Worm (Caenorhabditis elegans) whole organism, late embryonic: ENCODE measurements around the gene F07C3.2.

Source experiments
- F13H6.1 ChIP-seq: sonication (generic microtip); optimal IDR thresholded peaks from 2 replicates; lab custom pipeline; 2016; ENCODE audit warnings: missing genetic modification characterization, missing compliant biosample characterization
- ama-1 ChIP-seq: fragments of 150-350 bp; optimal IDR thresholded peaks from 2 replicates; lab custom pipeline; 2014
- fkh-10 ChIP-seq: fragments of 150-350 bp; optimal IDR thresholded peaks from 2 replicates; lab custom pipeline; 2014; ENCODE audit warnings: missing biosample characterization, missing genetic modification reagents, missing genetic modification characterization
- lim-6 ChIP-seq: sonication (generic microtip); optimal IDR thresholded peaks from 2 replicates; lab custom pipeline; 2016; ENCODE audit warnings: missing genetic modification characterization, missing compliant biosample characterization
- nfya-1 ChIP-seq: sonication (generic microtip); optimal IDR thresholded peaks from 2 replicates; lab custom pipeline; 2017; ENCODE audit warnings: missing genetic modification characterization, mild to moderate bottlenecking, missing compliant biosample characterization, antibody characterized with exemption, moderate library complexity
- odd-2 ChIP-seq: sonication (generic microtip); optimal IDR thresholded peaks from 2 replicates; lab custom pipeline; 2017; ENCODE audit warnings: antibody characterized with exemption, mild to moderate bottlenecking, missing genetic modification characterization, missing compliant biosample characterization
- pha-4 ChIP-seq: fragments of 150-350 bp; optimal IDR thresholded peaks from 2 replicates; lab custom pipeline; 2018; ENCODE audit warnings: missing biosample characterization, missing genetic modification reagents, missing genetic modification characterization
- tbx-2 ChIP-seq: sonication (generic microtip); optimal IDR thresholded peaks from 2 replicates; lab custom pipeline; 2016; ENCODE audit warnings: missing genetic modification characterization, missing compliant biosample characterization

DNA sequence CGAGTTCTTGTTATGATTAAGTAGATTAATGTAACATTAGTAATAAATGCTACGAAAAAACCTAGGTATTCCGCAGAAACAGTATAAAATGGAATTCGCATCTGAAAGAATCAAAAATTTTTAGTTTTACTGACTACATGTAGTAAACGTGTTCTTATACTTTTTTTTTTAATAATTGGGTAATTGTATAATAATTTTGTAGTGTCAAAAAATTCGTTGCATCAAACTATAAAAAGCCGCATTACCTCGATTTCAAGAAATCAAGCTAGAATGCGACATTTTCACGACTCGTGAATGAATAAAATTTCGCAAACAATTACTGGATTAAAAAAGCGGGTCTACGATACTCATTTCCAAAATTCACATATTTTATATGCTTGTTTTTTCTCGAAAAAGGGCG, 23.3 kb downstream of the F07C3.2 start, which contains the start of gene str-94:
- TF ChIP-seq F13H6.1 (tag; lab: Kevin White, UChicago) (no peak), odd-2 (tag; lab: Kevin White, UChicago) (no peak), pha-4 (no peak), lim-6 (no peak), tbx-2 (tag; lab: Kevin White, UChicago) (no peak), nfya-1 (tag; lab: Kevin White, UChicago) (no peak), fkh-10 (GFP tag; lab: Kevin White, UChicago) (no peak), ama-1 (lab: Kevin White, UChicago) (no peak)
